Fruit fly (Drosophila melanogaster): Measurements from ENCODE around the gene CG1024.

The CG1024 gene

dm6 chr3R:6339795-6340194 is 40.3 kb downstream of the CG1024 start, which contains the start of gene Osi20:
Gene Osi20 (plus strand): TSS chr3R:6340095.
- no peak for TF ChIP-seq CG7101 (tag; optimal IDR thresholded peaks at IDR 0.05)
- TF ChIP-seq ovo (GFP tag; optimal IDR thresholded peaks at IDR 0.05): no peak
- no peak for TF ChIP-seq CG1620 (GFP tag; optimal IDR thresholded peaks at IDR 0.05)
- no peak for TF ChIP-seq pad (GFP tag; optimal IDR thresholded peaks at IDR 0.05)
- no peak for TF ChIP-seq CG5204 (GFP tag; optimal IDR thresholded peaks at IDR 0.05)
- TF ChIP-seq tj (GFP tag; optimal IDR thresholded peaks at IDR 0.05): no peak
- TF ChIP-seq Crg-1 (GFP tag; optimal IDR thresholded peaks at IDR 0.05): no peak
- no peak for TF ChIP-seq Hr96 (GFP tag; optimal IDR thresholded peaks at IDR 0.05)

- TF ChIP-seq cic (GFP tag; optimal IDR thresholded peaks at IDR 0.05) (no peak), Hr96 (GFP tag; optimal IDR thresholded peaks at IDR 0.05) (no peak), Clk (GFP tag; optimal IDR thresholded peaks at IDR 0.05) (no peak)
Observed at dm6 chr3R:6337397-6337796, 42.7 kb downstream of the CG1024 start.

- TF ChIP-seq toe (GFP tag; optimal IDR thresholded peaks at IDR 0.05) (no peak), tj (GFP tag; optimal IDR thresholded peaks at IDR 0.05) (no peak), CG14711 (tag; optimal IDR thresholded peaks at IDR 0.05) (no peak), cnc (optimal IDR thresholded peaks at IDR 0.05) (no peak), CG33017 (tag; optimal IDR thresholded peaks at IDR 0.05) (no peak), bab1 (GFP tag; optimal IDR thresholded peaks at IDR 0.05) (no peak), Mnt (GFP tag; optimal IDR thresholded peaks at IDR 0.05) (no peak), CG12768 (GFP tag; optimal IDR thresholded peaks at IDR 0.05) (no peak), cic (GFP tag; optimal IDR thresholded peaks at IDR 0.05) (no peak), kay (GFP tag; ENCODE audit: borderline replicate concordance) (no peak), CG5204 (GFP tag; optimal IDR thresholded peaks at IDR 0.05) (no peak)
Observed at dm6 chr3R:6334906-6335433, 45.2 kb downstream of the CG1024 start, which contains the start of gene Osi19. Gene Osi19 (plus strand): TSS chr3R:6335362.

dm6 chr3R:6329774-6330298 is 50.3 kb downstream of the CG1024 start, which contains the start of gene Osi18:
Gene Osi18 (plus strand): TSS chr3R:6330248.
- TF ChIP-seq CG12768 (GFP tag; optimal IDR thresholded peaks at IDR 0.05) (no peak), cnc (optimal IDR thresholded peaks at IDR 0.05) (no peak), CG33017 (tag; optimal IDR thresholded peaks at IDR 0.05) (no peak), CG7045 (GFP tag; optimal IDR thresholded peaks at IDR 0.05) (no peak), cic (GFP tag; optimal IDR thresholded peaks at IDR 0.05) (no peak), CG11617 (GFP tag; optimal IDR thresholded peaks at IDR 0.05) (no peak), tj (GFP tag; optimal IDR thresholded peaks at IDR 0.05) (no peak), CG5204 (GFP tag; optimal IDR thresholded peaks at IDR 0.05) (no peak), Crg-1 (GFP tag; optimal IDR thresholded peaks at IDR 0.05) (no peak), toe (GFP tag; optimal IDR thresholded peaks at IDR 0.05) (no peak), Mnt (GFP tag; optimal IDR thresholded peaks at IDR 0.05) (no peak), CG7101 (tag; optimal IDR thresholded peaks at IDR 0.05) (no peak), CG14711 (tag; optimal IDR thresholded peaks at IDR 0.05) (no peak), Hr96 (GFP tag; optimal IDR thresholded peaks at IDR 0.05) (no peak), bab1 (GFP tag; optimal IDR thresholded peaks at IDR 0.05) (no peak), kay (GFP tag; ENCODE audit: borderline replicate concordance) (no peak), CG1620 (GFP tag; optimal IDR thresholded peaks at IDR 0.05) (no peak)

All from whole organism, adult.